Fruit fly (Drosophila melanogaster) whole organism, prepupa: ENCODE results near the gene CG43072.

Source experiments
- Blimp-1 ChIP-seq: fragments of 200-800 bp; sonication (Bioruptor generic); optimal IDR thresholded peaks from 3 replicates; lab custom pipeline; 2017; ENCODE audit warnings: missing biosample characterization, missing genetic modification characterization, mild to moderate bottlenecking, moderate library complexity, missing genetic modification reagents
- CG10631 ChIP-seq: fragments of 200-800 bp; sonication (Bioruptor generic); optimal IDR thresholded peaks from 2 replicates; lab custom pipeline; 2016; ENCODE audit warnings: missing biosample characterization, missing genetic modification characterization
- CG10669 ChIP-seq: fragments of 200-800 bp; sonication (Bioruptor generic); optimal IDR thresholded peaks from 3 replicates; lab custom pipeline; 2018; ENCODE audit warnings: missing biosample characterization, mild to moderate bottlenecking, missing genetic modification characterization, moderate library complexity
- CG11294 ChIP-seq: fragments of 200-800 bp; sonication (Bioruptor generic); IDR thresholded peaks from 2 replicates; pipeline ENCODE4 v1.3.6; 2022; ENCODE audit warnings: missing biosample characterization, missing genetic modification characterization
- CG11762 ChIP-seq: fragments of 200-800 bp; sonication (Bioruptor generic); optimal IDR thresholded peaks from 3 replicates; lab custom pipeline; 2016; ENCODE audit warnings: missing biosample characterization, missing genetic modification characterization; ENCODE audit not compliant: insufficient read depth
- CG11902 ChIP-seq: fragments of 200-800 bp; sonication (Bioruptor generic); optimal IDR thresholded peaks from 3 replicates; lab custom pipeline; 2016; ENCODE audit warnings: missing biosample characterization, missing genetic modification characterization
- CG15336 ChIP-seq: fragments of 200-800 bp; sonication (Bioruptor generic); IDR thresholded peaks from 2 replicates; pipeline ENCODE4 v1.3.6; 2022; ENCODE audit warnings: missing biosample characterization, missing genetic modification characterization
- CG1621 ChIP-seq: fragments of 200-800 bp; sonication (Bioruptor generic); optimal IDR thresholded peaks from 3 replicates; lab custom pipeline; 2018; ENCODE audit warnings: missing biosample characterization, mild to moderate bottlenecking, missing genetic modification characterization
- CG16779 ChIP-seq: fragments of 200-800 bp; sonication (Bioruptor generic); optimal IDR thresholded peaks from 3 replicates; lab custom pipeline; 2017; ENCODE audit warnings: missing biosample characterization, mild to moderate bottlenecking, missing genetic modification characterization
- CG32006 ChIP-seq: fragments of 200-800 bp; sonication (Bioruptor generic); optimal IDR thresholded peaks from 3 replicates; lab custom pipeline; 2017; ENCODE audit warnings: missing biosample characterization, mild to moderate bottlenecking, missing genetic modification characterization
- CG3919 ChIP-seq: fragments of 200-800 bp; sonication (Bioruptor generic); optimal IDR thresholded peaks from 3 replicates; lab custom pipeline; 2016; ENCODE audit warnings: missing biosample characterization, missing genetic modification characterization
- CG4318 ChIP-seq: fragments of 200-800 bp; sonication (Bioruptor generic); optimal IDR thresholded peaks from 3 replicates; lab custom pipeline; 2017; ENCODE audit warnings: missing biosample characterization, mild to moderate bottlenecking, missing genetic modification characterization
- CG6276 ChIP-seq: fragments of 200-800 bp; sonication (Bioruptor generic); optimal IDR thresholded peaks from 2 replicates; lab custom pipeline; 2017; ENCODE audit warnings: missing biosample characterization, mild to moderate bottlenecking, missing genetic modification characterization
- CG6792 ChIP-seq: fragments of 200-800 bp; sonication (Bioruptor generic); optimal IDR thresholded peaks from 3 replicates; lab custom pipeline; 2016; ENCODE audit warnings: missing biosample characterization, missing genetic modification characterization
- CG6808 ChIP-seq: fragments of 200-800 bp; sonication (Bioruptor generic); optimal IDR thresholded peaks from 3 replicates; lab custom pipeline; 2017; ENCODE audit warnings: missing biosample characterization, missing genetic modification characterization, mild to moderate bottlenecking, moderate library complexity, missing genetic modification reagents
- CG7368 ChIP-seq: fragments of 200-800 bp; sonication (Bioruptor generic); optimal IDR thresholded peaks from 3 replicates; lab custom pipeline; 2016; ENCODE audit warnings: missing biosample characterization, missing genetic modification characterization
- CG8119 ChIP-seq: fragments of 200-800 bp; sonication (Bioruptor generic); IDR thresholded peaks from 3 replicates; pipeline ENCODE4 v1.3.6; 2022; ENCODE audit warnings: missing biosample characterization, missing genetic modification characterization
- CG8632 ChIP-seq: fragments of 200-800 bp; sonication (Bioruptor generic); optimal IDR thresholded peaks from 3 replicates; lab custom pipeline; 2016; ENCODE audit warnings: missing biosample characterization, missing genetic modification characterization
- CG9139 ChIP-seq: fragments of 200-800 bp; sonication (Bioruptor generic); optimal IDR thresholded peaks from 3 replicates; lab custom pipeline; 2017; ENCODE audit warnings: missing biosample characterization, mild to moderate bottlenecking, missing genetic modification characterization
- Eip75B ChIP-seq: fragments of 200-800 bp; sonication (Bioruptor generic); optimal IDR thresholded peaks from 3 replicates; lab custom pipeline; 2016; ENCODE audit warnings: missing biosample characterization, missing genetic modification characterization
- Eip78C ChIP-seq: fragments of 200-800 bp; sonication (Bioruptor generic); peaks from one replicate; lab custom pipeline; 2016; ENCODE audit warnings: missing biosample characterization, missing genetic modification characterization
- Eip93F ChIP-seq: fragments of 200-800 bp; sonication (Bioruptor generic); optimal IDR thresholded peaks from 2 replicates; lab custom pipeline; 2016; ENCODE audit warnings: missing biosample characterization, mild to moderate bottlenecking, missing genetic modification characterization
- Ets21C ChIP-seq: fragments of 200-800 bp; sonication (Bioruptor generic); optimal IDR thresholded peaks from 3 replicates; lab custom pipeline; 2016; ENCODE audit warnings: missing biosample characterization, missing genetic modification characterization
- Ets96B ChIP-seq: fragments of 200-800 bp; optimal IDR thresholded peaks from 2 replicates; lab custom pipeline; 2019; ENCODE audit warnings: missing biosample characterization, mild to moderate bottlenecking, missing genetic modification characterization, moderate library complexity
- Gug ChIP-seq: fragments of 200-800 bp; sonication (Bioruptor generic); IDR thresholded peaks from 2 replicates; pipeline ENCODE4 v1.3.6; 2022; ENCODE audit warnings: missing biosample characterization, missing genetic modification characterization
- Hr38 ChIP-seq: sonication (Bioruptor generic); optimal IDR thresholded peaks from 2 replicates; lab custom pipeline; 2016; ENCODE audit warnings: missing biosample characterization, missing genetic modification characterization
- Hr39 ChIP-seq: fragments of 200-800 bp; sonication (Bioruptor generic); optimal IDR thresholded peaks from 2 replicates; lab custom pipeline; 2016; ENCODE audit warnings: missing biosample characterization, missing genetic modification characterization
- Hr4 ChIP-seq: fragments of 200-800 bp; sonication (Bioruptor generic); optimal IDR thresholded peaks from 3 replicates; lab custom pipeline; 2016; ENCODE audit warnings: missing biosample characterization, missing genetic modification characterization
- Lpt ChIP-seq: fragments of 200-800 bp; sonication (Bioruptor generic); optimal IDR thresholded peaks from 3 replicates; lab custom pipeline; 2016; ENCODE audit warnings: missing biosample characterization, missing genetic modification characterization
- OdsH ChIP-seq: fragments of 200-800 bp; sonication (Bioruptor generic); optimal IDR thresholded peaks from 3 replicates; lab custom pipeline; 2016; ENCODE audit warnings: missing biosample characterization, missing genetic modification characterization
- Sox102F ChIP-seq: fragments of 200-800 bp; sonication (Bioruptor generic); optimal IDR thresholded peaks from 2 replicates; lab custom pipeline; 2016; ENCODE audit warnings: missing biosample characterization, mild to moderate bottlenecking, missing genetic modification characterization
- Sox15 ChIP-seq: fragments of 200-800 bp; sonication (Bioruptor generic); optimal IDR thresholded peaks from 3 replicates; lab custom pipeline; 2016; ENCODE audit warnings: missing biosample characterization, missing genetic modification characterization
- achi ChIP-seq: fragments of 200-800 bp; sonication (Bioruptor generic); optimal IDR thresholded peaks from 3 replicates; lab custom pipeline; 2016; ENCODE audit warnings: missing biosample characterization, missing genetic modification characterization
- acj6 ChIP-seq: fragments of 200-800 bp; sonication (Bioruptor generic); optimal IDR thresholded peaks from 3 replicates; lab custom pipeline; 2016; ENCODE audit warnings: missing biosample characterization, missing genetic modification characterization
- cyc ChIP-seq: fragments of 200-800 bp; sonication (Bioruptor generic); optimal IDR thresholded peaks from 3 replicates; lab custom pipeline; 2016; ENCODE audit warnings: missing biosample characterization, missing genetic modification characterization
- dac ChIP-seq: fragments of 200-800 bp; sonication (Bioruptor generic); optimal IDR thresholded peaks from 2 replicates; lab custom pipeline; 2017; ENCODE audit warnings: missing biosample characterization, mild to moderate bottlenecking, missing genetic modification characterization
- esn ChIP-seq: fragments of 200-800 bp; sonication (Bioruptor generic); optimal IDR thresholded peaks from 2 replicates; lab custom pipeline; 2016; ENCODE audit warnings: missing biosample characterization, mild to moderate bottlenecking, missing genetic modification characterization, moderate library complexity
- fd59A ChIP-seq: fragments of 200-800 bp; sonication (Bioruptor generic); optimal IDR thresholded peaks from 2 replicates; lab custom pipeline; 2017; ENCODE audit warnings: missing biosample characterization, mild to moderate bottlenecking, missing genetic modification characterization, missing genetic modification reagents
- fd85E ChIP-seq: fragments of 200-800 bp; sonication (Bioruptor generic); optimal IDR thresholded peaks from 3 replicates; lab custom pipeline; 2016; ENCODE audit warnings: missing biosample characterization, missing genetic modification characterization
- fkh ChIP-seq: fragments of 200-800 bp; sonication (Bioruptor generic); optimal IDR thresholded peaks from 3 replicates; lab custom pipeline; 2017; ENCODE audit warnings: missing biosample characterization, mild to moderate bottlenecking, missing genetic modification characterization, moderate library complexity
- lz ChIP-seq: fragments of 200-800 bp; sonication (Bioruptor generic); optimal IDR thresholded peaks from 3 replicates; lab custom pipeline; 2016; ENCODE audit warnings: missing biosample characterization, missing genetic modification characterization
- salr ChIP-seq, 2 experiments: fragments of 200-800 bp; sonication (Bioruptor generic); optimal IDR thresholded peaks; 3 replicates each; lab custom pipeline; 2016 to 2018; ENCODE audit warnings: missing biosample characterization in 2 of 2, missing genetic modification characterization in 2 of 2, mild to moderate bottlenecking in 1 of 2
- spab ChIP-seq: fragments of 200-800 bp; sonication (Bioruptor generic); optimal IDR thresholded peaks from 2 replicates; lab custom pipeline; 2017; ENCODE audit warnings: missing biosample characterization, mild to moderate bottlenecking, missing genetic modification characterization, missing genetic modification reagents
- ss ChIP-seq, 2 experiments: fragments of 200-800 bp; sonication (Bioruptor generic); optimal IDR thresholded peaks; 2 replicates in 1 of 2; 3 replicates in 1 of 2; lab custom pipeline; 2017 to 2018; ENCODE audit warnings: mild to moderate bottlenecking in 2 of 2, missing biosample characterization in 2 of 2, missing genetic modification characterization in 2 of 2, moderate library complexity in 1 of 2
- svp ChIP-seq: fragments of 200-800 bp; sonication (Bioruptor generic); peaks from one replicate; lab custom pipeline; 2016; ENCODE audit warnings: missing biosample characterization, missing genetic modification characterization
- vri ChIP-seq: fragments of 200-800 bp; sonication (Bioruptor generic); optimal IDR thresholded peaks from 3 replicates; lab custom pipeline; 2016; ENCODE audit warnings: missing biosample characterization, mild to moderate bottlenecking, missing genetic modification characterization

CG43072 gene

dm6 chr3L:21056290-21056689 lies 9.4 kb upstream of the CG43072 start (continued):
- peak; percentile 17 for TF ChIP-seq achi (GFP tag; lab: Kevin White, UChicago)
- peak in 1 of 2 experiments; percentile 16 for TF ChIP-seq salr (GFP tag; optimal IDR thresholded peaks at IDR 0.05; lab: Kevin White, UChicago)
- no peak for TF ChIP-seq Gug (GFP tag; lab: Robert Waterston, UW)
- TF ChIP-seq CG16779, result no peak
- no peak for TF ChIP-seq Eip75B (GFP tag; lab: Kevin White, UChicago)
- peak; percentile 40 for TF ChIP-seq CG10631
- TF ChIP-seq Eip78C (GFP tag; lab: Kevin White, UChicago), result peak; percentile 78
- peak; percentile 8 for TF ChIP-seq esn
- no peak for TF ChIP-seq fd59A
- TF ChIP-seq fd85E (GFP tag; lab: Kevin White, UChicago), result no peak
- peak; percentile 44 for TF ChIP-seq OdsH (GFP tag; lab: Kevin White, UChicago)
- TF ChIP-seq CG6792 (GFP tag; lab: Kevin White, UChicago), result peak; percentile 34
- no peak for TF ChIP-seq CG9139 (GFP tag; lab: Kevin White, UChicago)
- no peak for TF ChIP-seq fkh (GFP tag; lab: Kevin White, UChicago)
- TF ChIP-seq Blimp-1 (GFP tag; lab: Kevin White, UChicago), result no peak

dm6 chr3L:21056792-21057567 lies 8.7 kb upstream of the CG43072 start:
- TF ChIP-seq salr (GFP tag; optimal IDR thresholded peaks at IDR 0.05; lab: Kevin White, UChicago), result peak in 1 of 2 experiments; percentile 83
- no peak for TF ChIP-seq Eip93F (GFP tag; lab: Kevin White, UChicago)
- peak in 1 of 2 experiments; percentile 23 for TF ChIP-seq ss (GFP tag; optimal IDR thresholded peaks at IDR 0.05; lab: Kevin White, UChicago)
- no peak for TF ChIP-seq CG15336 (GFP tag; lab: Robert Waterston, UW)
- peak; percentile 40 for TF ChIP-seq CG11762 (GFP tag; lab: Kevin White, UChicago)
- peak; percentile 13 for TF ChIP-seq Blimp-1 (GFP tag; lab: Kevin White, UChicago)
- peak; percentile 49 for TF ChIP-seq Ets21C (GFP tag; lab: Kevin White, UChicago)
- peak; percentile 60 for TF ChIP-seq cyc (GFP tag; lab: Kevin White, UChicago)
- no peak for TF ChIP-seq CG1621 (tag; lab: Kevin White, UChicago)
- peak; percentile 60 for TF ChIP-seq achi (GFP tag; lab: Kevin White, UChicago)
- TF ChIP-seq lz (GFP tag; lab: Kevin White, UChicago), result peak; percentile 69
- peak; percentile 68 for TF ChIP-seq Eip75B (GFP tag; lab: Kevin White, UChicago)
- TF ChIP-seq Lpt (GFP tag; lab: Kevin White, UChicago), result peak; percentile 23
- peak; percentile 50 for TF ChIP-seq Sox102F
- peak; percentile 66 for TF ChIP-seq acj6
- TF ChIP-seq CG9139 (GFP tag; lab: Kevin White, UChicago), result no peak
- TF ChIP-seq Ets96B (tag; lab: Kevin White, UChicago), result peak; percentile 39
- no peak for TF ChIP-seq fd85E (GFP tag; lab: Kevin White, UChicago)
- TF ChIP-seq spab (GFP tag; lab: Kevin White, UChicago), result peak; percentile 52
- peak; percentile 5 for TF ChIP-seq dac (GFP tag; lab: Kevin White, UChicago)
- TF ChIP-seq Hr4 (GFP tag; lab: Kevin White, UChicago), result peak; percentile 71
- TF ChIP-seq CG6808 (GFP tag; lab: Kevin White, UChicago), result peak; percentile 45
- TF ChIP-seq Hr39 (GFP tag; lab: Kevin White, UChicago), result peak; percentile 76
- peak; percentile 16 for TF ChIP-seq CG10669 (GFP tag; lab: Kevin White, UChicago)
- peak; percentile 73 for TF ChIP-seq CG4318 (GFP tag; lab: Kevin White, UChicago)
- TF ChIP-seq svp (GFP tag; lab: Kevin White, UChicago), result peak; percentile 89
- peak; percentile 36 for TF ChIP-seq CG6276 (GFP tag; lab: Kevin White, UChicago)
- TF ChIP-seq Eip78C (GFP tag; lab: Kevin White, UChicago), result peak; percentile 96
- peak; percentile 82 for TF ChIP-seq CG32006 (GFP tag; lab: Kevin White, UChicago)
- TF ChIP-seq OdsH (GFP tag; lab: Kevin White, UChicago), result peak; percentile 71
- peak; percentile 63 for TF ChIP-seq CG3919 (GFP tag; lab: Kevin White, UChicago)
- no peak for TF ChIP-seq fkh (GFP tag; lab: Kevin White, UChicago)
- TF ChIP-seq CG16779, result peak; percentile 26
- no peak for TF ChIP-seq Hr38 (GFP tag; lab: Kevin White, UChicago)
- TF ChIP-seq CG8119 (GFP tag; lab: Robert Waterston, UW), result no peak
- TF ChIP-seq esn, result peak; percentile 80
- TF ChIP-seq CG8632, result peak; percentile 56
- no peak for TF ChIP-seq vri (GFP tag; lab: Kevin White, UChicago)
- TF ChIP-seq CG11294 (GFP tag; lab: Robert Waterston, UW), result peak; percentile 16; the same call in 1 of the 2 replicates
- TF ChIP-seq CG7368 (GFP tag; lab: Kevin White, UChicago), result peak; percentile 46
- peak; percentile 64 for TF ChIP-seq Sox15 (GFP tag; lab: Kevin White, UChicago)
- TF ChIP-seq CG11902 (GFP tag; lab: Kevin White, UChicago), result peak; percentile 51
